Fruit fly (Drosophila melanogaster): ENCODE results near the gene IleRS.

- TF ChIP-seq CG32121 (GFP tag; IDR thresholded peaks at IDR 0.05) (peak; percentile 90), CG8301 (tag; optimal IDR thresholded peaks at IDR 0.05) (no peak), CG8159 (tag; optimal IDR thresholded peaks at IDR 0.05) (peak; percentile 92), Pif1A (GFP tag; optimal IDR thresholded peaks at IDR 0.05) (no peak), CG13204 (GFP tag; optimal IDR thresholded peaks at IDR 0.05) (no peak), EcR (GFP tag; optimal IDR thresholded peaks at IDR 0.05) (no peak), CG34367 (tag; optimal IDR thresholded peaks at IDR 0.05) (peak; percentile 89), D1 (tag; optimal IDR thresholded peaks at IDR 0.05) (no peak)
These were observed at the start of gene IleRS, which contains the start of gene Hem for dm6 chr3L:22287994-22288766.

Data from whole organism, pupa.